Worm (Caenorhabditis elegans): ENCODE measurements around the gene gfl-1.

ce11 chrIV:11472023-11472422 lies 49.1 kb upstream of the gfl-1 start:
- no peak for TF ChIP-seq K11D2.4 (GFP tag; IDR thresholded peaks at IDR 0.05)
- no peak for TF ChIP-seq hlh-26 (GFP tag; conservative IDR thresholded peaks at IDR 0.05)
- no peak for TF ChIP-seq nfya-1 (tag; optimal IDR thresholded peaks at IDR 0.05; ENCODE audit: borderline replicate concordance, insufficient read depth)
- TF ChIP-seq pha-4 (tag; optimal IDR thresholded peaks at IDR 0.05) = no peak
- TF ChIP-seq dpl-1 (GFP tag; optimal IDR thresholded peaks at IDR 0.05) = no peak
- TF ChIP-seq lin-26 (GFP tag; IDR thresholded peaks at IDR 0.05) = no peak
- TF ChIP-seq unc-62 (GFP tag; optimal IDR thresholded peaks at IDR 0.05) = no peak
- TF ChIP-seq xnd-1 (tag; optimal IDR thresholded peaks at IDR 0.05) = no peak
- TF ChIP-seq ama-1 (optimal IDR thresholded peaks at IDR 0.05) = no peak
- no peak for TF ChIP-seq ama-1 (GFP tag; optimal IDR thresholded peaks at IDR 0.05)
- no peak for TF ChIP-seq repo-1 (tag; optimal IDR thresholded peaks at IDR 0.05)
- TF ChIP-seq cebp-2 (GFP tag; IDR thresholded peaks at IDR 0.05) = no peak
- no peak for TF ChIP-seq aptf-2 (GFP tag; conservative IDR thresholded peaks at IDR 0.05)
